Worm (Caenorhabditis elegans) whole organism, L1 larva: ENCODE measurements around the gene srj-26.

ENCODE experiments used
- aly-2 ChIP-seq: fragments of 150-350 bp; optimal IDR thresholded peaks from 2 replicates; lab custom pipeline; 2014; ENCODE audit warnings: missing biosample characterization, missing genetic modification characterization
- ces-1 ChIP-seq: fragments of 150-350 bp; optimal IDR thresholded peaks from 2 replicates; lab custom pipeline; 2014; ENCODE audit warnings: missing biosample characterization, missing genetic modification reagents, missing genetic modification characterization
- lsy-2 ChIP-seq, 2 experiments: fragments of 150-350 bp; optimal IDR thresholded peaks; 2 replicates each; lab custom pipeline; 2014; ENCODE audit warnings: missing biosample characterization in 2 of 2, missing genetic modification characterization in 2 of 2
- zag-1 ChIP-seq: fragments of 150-350 bp; optimal IDR thresholded peaks from 2 replicates; lab custom pipeline; 2014; ENCODE audit warnings: missing biosample characterization, missing genetic modification characterization

DNA sequence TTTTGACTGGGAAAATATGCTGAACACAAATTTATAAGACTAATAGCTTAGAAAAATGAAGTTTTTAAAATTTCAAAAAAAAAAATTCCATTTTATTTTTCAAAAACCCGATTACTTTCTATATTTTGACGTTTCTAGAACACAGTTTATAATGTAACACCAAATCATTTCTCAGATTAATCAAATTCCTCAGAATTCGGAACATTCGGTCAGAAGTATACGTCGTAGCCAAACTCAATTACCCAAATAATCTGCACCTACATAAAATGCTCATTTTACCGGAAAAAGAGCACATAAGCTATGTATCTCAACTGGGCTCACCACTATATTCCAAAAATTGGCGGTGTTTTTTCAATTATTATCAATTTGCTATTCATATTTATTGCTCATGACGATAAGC, at the start of gene srj-26:
- TF ChIP-seq aly-2 (tag; lab: Kevin White, UChicago) = no peak
- no peak for TF ChIP-seq ces-1 (GFP tag; lab: Kevin White, UChicago)
- no peak for TF ChIP-seq zag-1 (tag; lab: Kevin White, UChicago)
- TF ChIP-seq lsy-2 (tag; optimal IDR thresholded peaks at IDR 0.05; lab: Kevin White, UChicago) = no peak
